In genomic region chr3R:11777058-11777457, dm6 we compare ENCODE assay signal across 4 fruit fly cellular contexts.
TF ChIP-seq lines count a peak whose summit lies in the region.

No protein-coding gene starts in this region.

- no peak for TF ChIP-seq CTCF in whole organism, embryonic (GFP tag; optimal IDR thresholded peaks at IDR 0.05; lab: Kevin White, UChicago)

TF ChIP-seq in whole organism, adult, 20 proteins besides CTCF, POLR2A, EP300 and RAD21:
- no peak for TF ChIP-seq CG14711 (tag; optimal IDR thresholded peaks at IDR 0.05; lab: Kevin White, UChicago)
- TF ChIP-seq Crg-1 (GFP tag; optimal IDR thresholded peaks at IDR 0.05; lab: Kevin White, UChicago), result no peak
- no peak for TF ChIP-seq CG33017 (tag; optimal IDR thresholded peaks at IDR 0.05; lab: Kevin White, UChicago)
- TF ChIP-seq Mnt (GFP tag; optimal IDR thresholded peaks at IDR 0.05; lab: Kevin White, UChicago), result peak; percentile 66
- peak; percentile 0 for TF ChIP-seq tj (GFP tag; optimal IDR thresholded peaks at IDR 0.05; lab: Kevin White, UChicago)
- peak; percentile 11 for TF ChIP-seq CG7045 (GFP tag; optimal IDR thresholded peaks at IDR 0.05; lab: Kevin White, UChicago)

TF ChIP-seq in whole organism, embryonic, 481 proteins besides CTCF, POLR2A, EP300 and RAD21 (continues in another document):
- no peak for TF ChIP-seq Nf-YA (GFP tag; IDR thresholded peaks at IDR 0.05; lab: Robert Waterston, UW)
- no peak for TF ChIP-seq lab (GFP tag; optimal IDR thresholded peaks at IDR 0.05; lab: Kevin White, UChicago)
- no peak for TF ChIP-seq ase (GFP tag; IDR thresholded peaks at IDR 0.05; lab: Robert Waterston, UW)
- TF ChIP-seq wdn (GFP tag; IDR thresholded peaks at IDR 0.05; lab: Robert Waterston, UW), result no peak
- no peak for TF ChIP-seq crc (GFP tag; optimal IDR thresholded peaks at IDR 0.05; lab: Kevin White, UChicago)
- no peak for TF ChIP-seq CG17912 (GFP tag; optimal IDR thresholded peaks at IDR 0.05; lab: Kevin White, UChicago)
- no peak for TF ChIP-seq CG10565 (GFP tag; optimal IDR thresholded peaks at IDR 0.05; lab: Kevin White, UChicago)
- TF ChIP-seq Trl (optimal IDR thresholded peaks at IDR 0.05; lab: Kevin White, UChicago), result no peak
- no peak for TF ChIP-seq Trl (GFP tag; optimal IDR thresholded peaks at IDR 0.05; lab: Kevin White, UChicago)
- TF ChIP-seq Camta (GFP tag; optimal IDR thresholded peaks at IDR 0.05; lab: Kevin White, UChicago), result no peak
- TF ChIP-seq mam (GFP tag; optimal IDR thresholded peaks at IDR 0.05; lab: Kevin White, UChicago), result no peak
- TF ChIP-seq sr (GFP tag; IDR thresholded peaks at IDR 0.05; lab: Robert Waterston, UW), result no peak
- no peak for TF ChIP-seq CG17612 (GFP tag; IDR thresholded peaks at IDR 0.05; lab: Robert Waterston, UW)
- no peak for TF ChIP-seq nerfin-1 (tag; optimal IDR thresholded peaks at IDR 0.05; lab: Kevin White, UChicago)
- no peak for TF ChIP-seq CG31224 (GFP tag; IDR thresholded peaks at IDR 0.05; lab: Robert Waterston, UW)
- TF ChIP-seq Bteb2 (GFP tag; optimal IDR thresholded peaks at IDR 0.05; lab: Kevin White, UChicago), result no peak
- TF ChIP-seq Asciz (GFP tag; optimal IDR thresholded peaks at IDR 0.05; lab: Kevin White, UChicago), result no peak
- peak; percentile 19; the same call in 1 of the 2 replicates for TF ChIP-seq Drgx (GFP tag; IDR thresholded peaks at IDR 0.05; lab: Robert Waterston, UW)
- no peak for TF ChIP-seq CG2712 (tag; optimal IDR thresholded peaks at IDR 0.05; lab: Kevin White, UChicago)
- no peak for TF ChIP-seq CG2202 (tag; optimal IDR thresholded peaks at IDR 0.05; lab: Kevin White, UChicago)
- TF ChIP-seq zfh2 (GFP tag; optimal IDR thresholded peaks at IDR 0.05; lab: Kevin White, UChicago), result no peak
- peak; percentile 97 for TF ChIP-seq onecut (GFP tag; IDR thresholded peaks at IDR 0.05; lab: Robert Waterston, UW)
- TF ChIP-seq Ets97D (GFP tag; optimal IDR thresholded peaks at IDR 0.05; lab: Kevin White, UChicago), result no peak
- no peak for TF ChIP-seq CG1602 (GFP tag; optimal IDR thresholded peaks at IDR 0.05; lab: Kevin White, UChicago)
- TF ChIP-seq esg (GFP tag; conservative IDR thresholded peaks at IDR 0.05; lab: Robert Waterston, UW), result no peak
- 0 out of 2 replicates have a peak, but pooled peaks have one; percentile 22 for TF ChIP-seq bbx (GFP tag; IDR thresholded peaks at IDR 0.05; lab: Robert Waterston, UW; ENCODE audit: partially characterized antibody)
- no peak for TF ChIP-seq Stat92E (GFP tag; optimal IDR thresholded peaks at IDR 0.05; lab: Kevin White, UChicago)
- no peak for TF ChIP-seq dan (GFP tag; IDR thresholded peaks at IDR 0.05; lab: Robert Waterston, UW)
- no peak for TF ChIP-seq Neu2 (GFP tag; optimal IDR thresholded peaks at IDR 0.05; lab: Kevin White, UChicago; ENCODE audit: borderline replicate concordance)
- TF ChIP-seq Atf3 (GFP tag; optimal IDR thresholded peaks at IDR 0.05; lab: Kevin White, UChicago), result no peak

TF ChIP-seq in whole organism, prepupa, 60 proteins besides CTCF, POLR2A, EP300 and RAD21:
- TF ChIP-seq eg (GFP tag; IDR thresholded peaks at IDR 0.05; lab: Robert Waterston, UW) (peak; percentile 41; the same call in 1 of the 3 replicates), Sox14 (GFP tag; optimal IDR thresholded peaks at IDR 0.05; lab: Kevin White, UChicago) (no peak), CG8319 (GFP tag; optimal IDR thresholded peaks at IDR 0.05; lab: Kevin White, UChicago) (no peak), Hr39 (GFP tag; optimal IDR thresholded peaks at IDR 0.05; lab: Kevin White, UChicago) (no peak), svp (GFP tag; lab: Kevin White, UChicago) (peak; percentile 57), dsx (GFP tag; optimal IDR thresholded peaks at IDR 0.05; lab: Kevin White, UChicago; ENCODE audit: poor library complexity, severe bottlenecking) (peak; percentile 59), CG8119 (GFP tag; IDR thresholded peaks at IDR 0.05; lab: Robert Waterston, UW) (no peak), salr (GFP tag; optimal IDR thresholded peaks at IDR 0.05; lab: Kevin White, UChicago) (peak in 1 of 2 experiments; percentile 9), Eip78C (GFP tag; lab: Kevin White, UChicago) (peak; percentile 50), CG32006 (GFP tag; optimal IDR thresholded peaks at IDR 0.05; lab: Kevin White, UChicago) (peak; percentile 19), Lpt (GFP tag; optimal IDR thresholded peaks at IDR 0.05; lab: Kevin White, UChicago) (peak; percentile 17)

TF ChIP-seq in whole organism, pupa, 21 proteins besides CTCF, POLR2A, EP300 and RAD21:
- TF ChIP-seq CG10348 (GFP tag; IDR thresholded peaks at IDR 0.05; lab: Robert Waterston, UW), result no peak
- peak; percentile 32; the same call in 1 of the 2 replicates for TF ChIP-seq Ets98B (GFP tag; IDR thresholded peaks at IDR 0.05; lab: Robert Waterston, UW)
- no peak for TF ChIP-seq CG9948 (tag; optimal IDR thresholded peaks at IDR 0.05; lab: Kevin White, UChicago)
- no peak for TF ChIP-seq CG34367 (tag; optimal IDR thresholded peaks at IDR 0.05; lab: Kevin White, UChicago)
- TF ChIP-seq rn (GFP tag; IDR thresholded peaks at IDR 0.05; lab: Robert Waterston, UW), result no peak
- TF ChIP-seq CG4496 (GFP tag; IDR thresholded peaks at IDR 0.05; lab: Robert Waterston, UW), result no peak; the same call in 1 of the 3 replicates
- peak; percentile 39 for TF ChIP-seq CG13204 (GFP tag; optimal IDR thresholded peaks at IDR 0.05; lab: Kevin White, UChicago)
- no peak for TF ChIP-seq Snoo (tag; optimal IDR thresholded peaks at IDR 0.05; lab: Kevin White, UChicago)
- TF ChIP-seq CG8159 (tag; optimal IDR thresholded peaks at IDR 0.05; lab: Kevin White, UChicago), result no peak
- no peak for TF ChIP-seq CG15710 (tag; optimal IDR thresholded peaks at IDR 0.05; lab: Kevin White, UChicago)
- TF ChIP-seq EcR (GFP tag; optimal IDR thresholded peaks at IDR 0.05; lab: Kevin White, UChicago), result peak; percentile 50
- TF ChIP-seq CG8301 (tag; optimal IDR thresholded peaks at IDR 0.05; lab: Kevin White, UChicago), result no peak
- TF ChIP-seq CG17806 (tag; optimal IDR thresholded peaks at IDR 0.05; lab: Kevin White, UChicago), result no peak
- no peak for TF ChIP-seq D1 (tag; optimal IDR thresholded peaks at IDR 0.05; lab: Kevin White, UChicago)
- TF ChIP-seq CG12605 (GFP tag; IDR thresholded peaks at IDR 0.05; lab: Robert Waterston, UW), result peak; percentile 44; the same call in 1 of the 2 replicates
- peak; percentile 26 for TF ChIP-seq Pif1A (GFP tag; optimal IDR thresholded peaks at IDR 0.05; lab: Kevin White, UChicago)
- no peak for TF ChIP-seq fd96Ca (GFP tag; IDR thresholded peaks at IDR 0.05; lab: Robert Waterston, UW)
- peak; percentile 8 for TF ChIP-seq CG14655 (GFP tag; optimal IDR thresholded peaks at IDR 0.05; lab: Kevin White, UChicago)
- TF ChIP-seq CG32121 (GFP tag; IDR thresholded peaks at IDR 0.05; lab: Robert Waterston, UW), result peak; percentile 58
- TF ChIP-seq Pif1B (GFP tag; optimal IDR thresholded peaks at IDR 0.05; lab: Kevin White, UChicago), result no peak
- no peak for TF ChIP-seq gl (tag; optimal IDR thresholded peaks at IDR 0.05; lab: Kevin White, UChicago)
